Fruit fly (Drosophila melanogaster): Measurements from ENCODE around the gene Alg10.
A peak's percentile ranks its signal among the peaks of the same experiment; 100 is the strongest.

Gene Alg10

dm6 chr3L:11215244-11216121 is 50.7 kb downstream of the Alg10 start (continued):
- peak; percentile 93 for TF ChIP-seq gce (GFP tag; IDR thresholded peaks at IDR 0.05)
- TF ChIP-seq lbe (GFP tag; optimal IDR thresholded peaks at IDR 0.05), result peak; percentile 91
- peak; percentile 93 for TF ChIP-seq Awh (GFP tag; IDR thresholded peaks at IDR 0.05)
- TF ChIP-seq kah (GFP tag; optimal IDR thresholded peaks at IDR 0.05), result no peak
- TF ChIP-seq CG15601 (tag; optimal IDR thresholded peaks at IDR 0.05), result peak; percentile 49
- peak; percentile 75 for TF ChIP-seq wor (GFP tag; IDR thresholded peaks at IDR 0.05)
- TF ChIP-seq CG14710 (tag; optimal IDR thresholded peaks at IDR 0.05), result peak; percentile 70
- TF ChIP-seq da (GFP tag; optimal IDR thresholded peaks at IDR 0.05), result peak; percentile 54
- peak; percentile 74 for TF ChIP-seq CG2202 (tag; optimal IDR thresholded peaks at IDR 0.05)
- peak; percentile 87 for TF ChIP-seq dati (GFP tag; IDR thresholded peaks at IDR 0.05)
- no peak for TF ChIP-seq fru (optimal IDR thresholded peaks at IDR 0.05)
- TF ChIP-seq CG12104 (GFP tag; optimal IDR thresholded peaks at IDR 0.05), result peak; percentile 84
- TF ChIP-seq ap (GFP tag; IDR thresholded peaks at IDR 0.05), result peak; percentile 76
- TF ChIP-seq pb (GFP tag; optimal IDR thresholded peaks at IDR 0.05), result peak; percentile 86
- TF ChIP-seq CG17568 (GFP tag; optimal IDR thresholded peaks at IDR 0.05), result peak; percentile 76
- peak; percentile 95 for TF ChIP-seq CG12769 (tag; optimal IDR thresholded peaks at IDR 0.05)
- no peak for TF ChIP-seq pita (GFP tag; optimal IDR thresholded peaks at IDR 0.05)
- TF ChIP-seq C15 (GFP tag; IDR thresholded peaks at IDR 0.05), result peak; percentile 90; the same call in 2 of the 3 replicates
- TF ChIP-seq bowl (GFP tag; IDR thresholded peaks at IDR 0.05), result peak; percentile 82
- peak; percentile 36; the same call in 1 of the 2 replicates for TF ChIP-seq CG13287 (GFP tag; IDR thresholded peaks at IDR 0.05; ENCODE audit: partially characterized antibody)
- peak; percentile 91 for TF ChIP-seq cas (GFP tag; IDR thresholded peaks at IDR 0.05)
- peak; percentile 86 for TF ChIP-seq CG17829 (tag; optimal IDR thresholded peaks at IDR 0.05)
- TF ChIP-seq CG17359 (tag; optimal IDR thresholded peaks at IDR 0.05), result peak; percentile 91
- TF ChIP-seq CG12219 (GFP tag; optimal IDR thresholded peaks at IDR 0.05), result peak; percentile 84
- TF ChIP-seq scrt (GFP tag; optimal IDR thresholded peaks at IDR 0.05), result peak; percentile 75
- peak; percentile 82 for TF ChIP-seq ro (GFP tag; IDR thresholded peaks at IDR 0.05)
- TF ChIP-seq croc (GFP tag; conservative IDR thresholded peaks at IDR 0.05), result peak; percentile 57; the same call in 2 of the 3 replicates
- TF ChIP-seq CG8924 (tag; optimal IDR thresholded peaks at IDR 0.05), result peak; percentile 88
- peak; percentile 69 for TF ChIP-seq Ravus (GFP tag; IDR thresholded peaks at IDR 0.05)
- TF ChIP-seq Trl (optimal IDR thresholded peaks at IDR 0.05), result peak; percentile 79 to 98
- TF ChIP-seq Trl (GFP tag; optimal IDR thresholded peaks at IDR 0.05), result peak; percentile 93
- peak; percentile 95 for TF ChIP-seq CG14441 (GFP tag; IDR thresholded peaks at IDR 0.05)
- TF ChIP-seq seq (GFP tag; IDR thresholded peaks at IDR 0.05), result peak; percentile 91
- peak; percentile 92 for TF ChIP-seq CG16779 (GFP tag; IDR thresholded peaks at IDR 0.05)
- peak; percentile 71 for TF ChIP-seq CG9437 (GFP tag; optimal IDR thresholded peaks at IDR 0.05)
- no peak for TF ChIP-seq CG16813 (GFP tag; IDR thresholded peaks at IDR 0.05; ENCODE audit: partially characterized antibody)
- no peak for TF ChIP-seq Lpt (GFP tag; optimal IDR thresholded peaks at IDR 0.05)
- TF ChIP-seq Antp (GFP tag; optimal IDR thresholded peaks at IDR 0.05), result peak; percentile 93
- TF ChIP-seq Meics (GFP tag; optimal IDR thresholded peaks at IDR 0.05), result peak; percentile 91
- TF ChIP-seq CkIIα-i1 (GFP tag; IDR thresholded peaks at IDR 0.05), result peak; percentile 67; the same call in 1 of the 2 replicates
- peak; percentile 60 for TF ChIP-seq CG31388 (GFP tag; optimal IDR thresholded peaks at IDR 0.05)
- peak; percentile 70 for TF ChIP-seq Myb (GFP tag; optimal IDR thresholded peaks at IDR 0.05)
- peak; percentile 99 for TF ChIP-seq row (GFP tag; IDR thresholded peaks at IDR 0.05)
- peak; percentile 90 for TF ChIP-seq CG7556 (GFP tag; optimal IDR thresholded peaks at IDR 0.05)
- peak; percentile 82 for TF ChIP-seq Dek (tag; optimal IDR thresholded peaks at IDR 0.05)
- TF ChIP-seq Aef1 (GFP tag; IDR thresholded peaks at IDR 0.05), result peak; percentile 86
- TF ChIP-seq CG8765 (GFP tag; IDR thresholded peaks at IDR 0.05), result peak; percentile 81
- TF ChIP-seq az2 (GFP tag; optimal IDR thresholded peaks at IDR 0.05), result peak; percentile 88
- no peak for TF ChIP-seq ato (GFP tag; IDR thresholded peaks at IDR 0.05; ENCODE audit: partially characterized antibody)
- TF ChIP-seq H2.0 (GFP tag; IDR thresholded peaks at IDR 0.05), result peak; percentile 92

All from whole organism, embryonic.